Fruit fly (Drosophila melanogaster) whole organism, embryonic: Measurements from ENCODE around the gene Lrch.

ENCODE experiments used
- Bteb2 ChIP-seq: fragments of 200-800 bp; sonication (Bioruptor generic); optimal IDR thresholded peaks from 2 replicates; lab custom pipeline; 2016; ENCODE audit warnings: missing biosample characterization, missing genetic modification characterization
- CG10979 ChIP-seq: fragments of 200-800 bp; sonication (Bioruptor generic); optimal IDR thresholded peaks from 2 replicates; lab custom pipeline; 2018; ENCODE audit warnings: missing biosample characterization, mild to moderate bottlenecking, missing genetic modification characterization, moderate library complexity
- CG11504 ChIP-seq: fragments of 200-800 bp; sonication (Bioruptor generic); optimal IDR thresholded peaks from 3 replicates; lab custom pipeline; 2019; ENCODE audit warnings: missing biosample characterization, mild to moderate bottlenecking, missing genetic modification characterization, moderate library complexity
- CG1233 ChIP-seq: fragments of 200-800 bp; sonication (Bioruptor generic); optimal IDR thresholded peaks from 4 replicates; lab custom pipeline; 2018; ENCODE audit warnings: missing biosample characterization, mild to moderate bottlenecking, missing genetic modification characterization
- CG15514 ChIP-seq: fragments of 200-800 bp; sonication (Bioruptor generic); optimal IDR thresholded peaks from 3 replicates; lab custom pipeline; 2017; ENCODE audit warnings: missing biosample characterization, missing genetic modification characterization, mild to moderate bottlenecking, moderate library complexity, missing genetic modification reagents
- CG1602 ChIP-seq: fragments of 200-800 bp; sonication (Bioruptor generic); optimal IDR thresholded peaks from 3 replicates; lab custom pipeline; 2016; ENCODE audit warnings: missing biosample characterization, missing genetic modification characterization
- CG16779 ChIP-seq: fragments of 200-800 bp; sonication (Bioruptor generic); IDR thresholded peaks from 2 replicates; pipeline ENCODE4 v1.3.6; 2022; ENCODE audit warnings: missing biosample characterization, missing genetic modification characterization
- CG30431 ChIP-seq: fragments of 200-800 bp; sonication (Bioruptor generic); optimal IDR thresholded peaks from 2 replicates; lab custom pipeline; 2017; ENCODE audit warnings: missing biosample characterization, missing genetic modification characterization
- CG4707 ChIP-seq: fragments of 200-800 bp; sonication (Bioruptor generic); optimal IDR thresholded peaks from 2 replicates; lab custom pipeline; 2018; ENCODE audit warnings: missing biosample characterization, mild to moderate bottlenecking, missing genetic modification characterization, moderate library complexity
- CG5245 ChIP-seq: fragments of 200-800 bp; sonication (Bioruptor generic); optimal IDR thresholded peaks from 3 replicates; lab custom pipeline; 2016; ENCODE audit warnings: missing biosample characterization, missing genetic modification characterization
- CG6254 ChIP-seq: fragments of 200-800 bp; sonication (Bioruptor generic); optimal IDR thresholded peaks from 3 replicates; lab custom pipeline; 2017; ENCODE audit warnings: mild to moderate bottlenecking, missing biosample characterization, missing genetic modification reagents, missing genetic modification characterization
- CG6689 ChIP-seq: fragments of 200-800 bp; sonication (Bioruptor generic); IDR thresholded peaks from 2 replicates; pipeline ENCODE4 v1.3.6; 2022; ENCODE audit warnings: missing biosample characterization, missing genetic modification characterization
- CG8281 ChIP-seq: fragments of 200-800 bp; sonication (Bioruptor generic); optimal IDR thresholded peaks from 2 replicates; lab custom pipeline; 2018; ENCODE audit warnings: missing biosample characterization, mild to moderate bottlenecking, missing genetic modification characterization, moderate library complexity
- CG8944 ChIP-seq: fragments of 200-800 bp; sonication (Bioruptor generic); optimal IDR thresholded peaks from 3 replicates; lab custom pipeline; 2016; ENCODE audit warnings: missing biosample characterization, missing genetic modification characterization
- D ChIP-seq, 2 experiments: fragments of 200-800 bp in 1 of 2; fragments of >200 bp in 1 of 2; sonication (Bioruptor generic) in 1 of 2; optimal IDR thresholded peaks; 2 replicates in 1 of 2; 3 replicates in 1 of 2; lab custom pipeline; 2017; ENCODE audit warnings: mild to moderate bottlenecking in 1 of 2, missing biosample characterization in 1 of 2, missing genetic modification characterization in 1 of 2, missing genetic modification reagents in 1 of 2
- Dad ChIP-seq: fragments of 200-800 bp; sonication (Bioruptor generic); optimal IDR thresholded peaks from 3 replicates; lab custom pipeline; 2016; ENCODE audit warnings: missing biosample characterization, missing genetic modification characterization
- Doc3 ChIP-seq: fragments of 200-800 bp; sonication (Bioruptor generic); IDR thresholded peaks from 3 replicates; pipeline ENCODE4 v1.3.6; 2022; ENCODE audit warnings: missing biosample characterization, missing genetic modification characterization; ENCODE audit not compliant: partially characterized antibody
- Eip74EF ChIP-seq, 2 experiments: fragments of 200-800 bp in 1 of 2; fragments of >200 bp in 1 of 2; sonication (Bioruptor generic) in 1 of 2; optimal IDR thresholded peaks; 2 replicates each; lab custom pipeline; 2017 to 2019; ENCODE audit warnings: missing biosample characterization in 2 of 2, missing genetic modification characterization in 2 of 2, mild to moderate bottlenecking in 1 of 2, moderate library complexity in 1 of 2
- Hr78 ChIP-seq, 2 experiments: fragments of 200-800 bp in 1 of 2; fragments of >200 bp in 1 of 2; sonication (Bioruptor generic) in 1 of 2; optimal IDR thresholded peaks; 2 replicates each; lab custom pipeline; 2017 to 2019; ENCODE audit warnings: missing biosample characterization in 2 of 2, missing genetic modification characterization in 2 of 2, mild to moderate bottlenecking in 1 of 2, moderate library complexity in 1 of 2
- Jarid2 ChIP-seq: fragments of 200-800 bp; sonication (Bioruptor generic); optimal IDR thresholded peaks from 3 replicates; lab custom pipeline; 2017; ENCODE audit warnings: mild to moderate bottlenecking, missing biosample characterization, missing genetic modification reagents, missing genetic modification characterization
- Mes4 ChIP-seq: fragments of 200-800 bp; sonication (Bioruptor generic); optimal IDR thresholded peaks from 2 replicates; lab custom pipeline; 2016; ENCODE audit warnings: missing biosample characterization, missing genetic modification characterization
- Ptx1 ChIP-seq: fragments of 200-800 bp; sonication (Bioruptor generic); IDR thresholded peaks from 2 replicates; pipeline ENCODE4 v1.3.6; 2022; ENCODE audit warnings: missing biosample characterization, missing genetic modification characterization
- Scr ChIP-seq: fragments of 200-800 bp; sonication (Bioruptor generic); IDR thresholded peaks from 2 replicates; pipeline ENCODE4 v1.3.6; 2022; ENCODE audit warnings: missing biosample characterization, missing genetic modification characterization; ENCODE audit not compliant: partially characterized antibody
- az2 ChIP-seq: fragments of 200-800 bp; sonication (Bioruptor generic); optimal IDR thresholded peaks from 3 replicates; lab custom pipeline; 2016; ENCODE audit warnings: missing biosample characterization, missing genetic modification characterization
- bcd ChIP-seq: fragments of 200-800 bp; sonication (Bioruptor generic); optimal IDR thresholded peaks from 2 replicates; lab custom pipeline; 2017; ENCODE audit warnings: missing biosample characterization, mild to moderate bottlenecking, missing genetic modification characterization
- cad ChIP-seq: fragments of >200 bp; optimal IDR thresholded peaks from 2 replicates; lab custom pipeline; 2017; ENCODE audit warnings: missing biosample characterization, missing genetic modification characterization
- crp ChIP-seq, 2 experiments: fragments of 200-800 bp; sonication (Bioruptor generic); optimal IDR thresholded peaks; 2 replicates in 1 of 2; 3 replicates in 1 of 2; lab custom pipeline; 2017; ENCODE audit warnings: missing biosample characterization in 2 of 2, missing genetic modification characterization in 2 of 2, mild to moderate bottlenecking in 1 of 2, moderate library complexity in 1 of 2
- dmrt99B ChIP-seq: fragments of 200-800 bp; sonication (Bioruptor generic); optimal IDR thresholded peaks from 2 replicates; lab custom pipeline; 2018; ENCODE audit warnings: missing biosample characterization, mild to moderate bottlenecking, missing genetic modification characterization, moderate library complexity
- exex ChIP-seq: fragments of 200-800 bp; sonication (Bioruptor generic); optimal IDR thresholded peaks from 4 replicates; lab custom pipeline; 2018; ENCODE audit warnings: missing biosample characterization, mild to moderate bottlenecking, missing genetic modification characterization, moderate library complexity
- fd102C ChIP-seq: fragments of 200-800 bp; sonication (Bioruptor generic); optimal IDR thresholded peaks from 2 replicates; lab custom pipeline; 2018; ENCODE audit warnings: missing biosample characterization, mild to moderate bottlenecking, missing genetic modification characterization, moderate library complexity
- gem ChIP-seq: fragments of 200-800 bp; sonication (Bioruptor generic); optimal IDR thresholded peaks from 2 replicates; lab custom pipeline; 2019; ENCODE audit warnings: missing biosample characterization, mild to moderate bottlenecking, missing genetic modification characterization, moderate library complexity
- h ChIP-seq: fragments of >200 bp; optimal IDR thresholded peaks from 2 replicates; lab custom pipeline; 2017
- ind ChIP-seq: fragments of 200-800 bp; sonication (Bioruptor generic); optimal IDR thresholded peaks from 3 replicates; lab custom pipeline; 2016; ENCODE audit warnings: missing biosample characterization, missing genetic modification characterization
- insv ChIP-seq, 2 experiments: fragments of 200-800 bp; sonication (Bioruptor generic); optimal IDR thresholded peaks; 3 replicates each; lab custom pipeline; 2016 to 2018; ENCODE audit warnings: missing biosample characterization in 2 of 2, missing genetic modification characterization in 2 of 2
- jing ChIP-seq: fragments of 200-800 bp; sonication (Bioruptor generic); optimal IDR thresholded peaks from 2 replicates; lab custom pipeline; 2018; ENCODE audit warnings: missing biosample characterization, mild to moderate bottlenecking, missing genetic modification characterization
- lbe ChIP-seq: fragments of 200-800 bp; sonication (Bioruptor generic); optimal IDR thresholded peaks from 2 replicates; lab custom pipeline; 2016; ENCODE audit warnings: missing biosample characterization, mild to moderate bottlenecking, missing genetic modification characterization
- lola ChIP-seq, 3 experiments: fragments of >200 bp in 2 of 3; fragments of 200-800 bp in 1 of 3; sonication (Bioruptor generic) in 1 of 3; optimal IDR thresholded peaks; 2 replicates each; lab custom pipeline; 2017 to 2019; ENCODE audit warnings: missing biosample characterization in 3 of 3, missing genetic modification characterization in 3 of 3, mild to moderate bottlenecking in 1 of 3, moderate library complexity in 1 of 3
- mld ChIP-seq: fragments of 200-800 bp; sonication (Bioruptor generic); IDR thresholded peaks from 3 replicates; pipeline ENCODE4 v1.3.6; 2022; ENCODE audit warnings: missing biosample characterization, missing genetic modification characterization; ENCODE audit not compliant: partially characterized antibody
- nerfin-2 ChIP-seq: fragments of 200-800 bp; sonication (Bioruptor generic); IDR thresholded peaks from 2 replicates; pipeline ENCODE4 v1.3.6; 2022; ENCODE audit warnings: missing biosample characterization, missing genetic modification characterization; ENCODE audit not compliant: partially characterized antibody
- nmo ChIP-seq: fragments of 200-800 bp; sonication (Bioruptor generic); optimal IDR thresholded peaks from 2 replicates; lab custom pipeline; 2018; ENCODE audit warnings: missing biosample characterization, mild to moderate bottlenecking, missing genetic modification characterization, moderate library complexity
- nom ChIP-seq: fragments of 200-800 bp; sonication (Bioruptor generic); optimal IDR thresholded peaks from 2 replicates; lab custom pipeline; 2017; ENCODE audit warnings: missing biosample characterization, missing genetic modification characterization, mild to moderate bottlenecking, moderate library complexity, missing genetic modification reagents
- onecut ChIP-seq: fragments of 200-800 bp; sonication (Bioruptor generic); IDR thresholded peaks from 2 replicates; pipeline ENCODE4 v1.3.6; 2022; ENCODE audit warnings: missing biosample characterization, missing genetic modification characterization
- pan ChIP-seq, 4 experiments: fragments of >200 bp in 3 of 4; fragments of 200-800 bp in 1 of 4; sonication (Bioruptor generic) in 1 of 4; optimal IDR thresholded peaks in 3 of 4; IDR thresholded peaks in 1 of 4; 2 replicates each; pipeline versions ENCODE4 v1.3.6 to Lab custom; 2017 to 2022; ENCODE audit warnings: missing biosample characterization in 2 of 4, missing genetic modification characterization in 2 of 4, mixed read lengths in 1 of 4
- sqz ChIP-seq: fragments of 200-800 bp; sonication (Bioruptor generic); optimal IDR thresholded peaks from 3 replicates; lab custom pipeline; 2018; ENCODE audit warnings: missing biosample characterization, mild to moderate bottlenecking, missing genetic modification characterization
- tup ChIP-seq: fragments of 200-800 bp; sonication (Bioruptor generic); optimal IDR thresholded peaks from 2 replicates; lab custom pipeline; 2016; ENCODE audit warnings: missing biosample characterization, mild to moderate bottlenecking, missing genetic modification characterization, moderate library complexity
- tx ChIP-seq: fragments of 200-800 bp; sonication (Bioruptor generic); optimal IDR thresholded peaks from 2 replicates; lab custom pipeline; 2016; ENCODE audit warnings: missing biosample characterization, missing genetic modification characterization
- zen ChIP-seq: fragments of 200-800 bp; sonication (Bioruptor generic); optimal IDR thresholded peaks from 3 replicates; lab custom pipeline; 2018; ENCODE audit warnings: missing biosample characterization, mild to moderate bottlenecking, missing genetic modification characterization, moderate library complexity

The Lrch gene

DNA sequence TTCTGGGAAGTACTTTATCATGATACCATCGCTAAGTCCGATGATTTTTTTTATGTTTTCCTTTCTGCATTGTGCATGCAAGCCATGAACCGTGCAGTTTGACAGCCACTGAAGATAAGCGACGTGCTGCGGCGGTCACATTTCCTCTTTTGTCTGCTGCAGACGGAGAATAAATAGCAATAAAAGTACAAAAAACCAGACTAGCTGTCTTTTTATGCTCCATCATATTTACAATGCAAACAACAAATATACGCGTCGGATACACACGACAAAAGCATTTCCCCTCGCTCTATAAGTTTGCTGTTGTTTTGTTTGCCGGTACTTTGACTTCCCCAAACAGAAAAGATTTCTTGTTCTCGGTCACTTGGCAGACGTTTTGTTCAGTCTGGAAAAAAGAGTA is 4.1 kb downstream of the Lrch start (continued):
- TF ChIP-seq nerfin-2 (GFP tag; lab: Robert Waterston, UW) (no peak), CG8281 (tag; lab: Kevin White, UChicago) (peak; percentile 41), tup (GFP tag; lab: Kevin White, UChicago) (peak; percentile 64), ind (no peak), exex (tag; lab: Kevin White, UChicago) (no peak), bcd (GFP tag; lab: Kevin White, UChicago) (peak; percentile 75), nom (peak; percentile 74), Scr (no peak), h (lab: Kevin White, UChicago) (no peak), CG10979 (peak; percentile 70), Mes4 (GFP tag; lab: Kevin White, UChicago) (peak; percentile 80), Bteb2 (GFP tag; lab: Kevin White, UChicago) (no peak), insv (GFP tag; optimal IDR thresholded peaks at IDR 0.05; lab: Kevin White, UChicago) (no peak), CG5245 (peak; percentile 57), nmo (GFP tag; lab: Kevin White, UChicago) (peak; percentile 15), CG16779 (0 out of 2 replicates have a peak, but pooled peaks have one; percentile 34), Doc3 (GFP tag; lab: Robert Waterston, UW) (no peak), Ptx1 (peak; percentile 35; the same call in 1 of the 2 replicates), Dad (GFP tag; lab: Kevin White, UChicago) (peak; percentile 38), jing (GFP tag; lab: Kevin White, UChicago) (peak; percentile 58), CG11504 (peak; percentile 61), Eip74EF (GFP tag; optimal IDR thresholded peaks at IDR 0.05; lab: Kevin White, UChicago) (peak in 1 of 2 experiments; percentile 46), mld (GFP tag; lab: Robert Waterston, UW) (no peak), CG4707 (GFP tag; lab: Kevin White, UChicago) (peak; percentile 87), pan (optimal IDR thresholded peaks at IDR 0.05; lab: Kevin White, UChicago) (no peak), pan (GFP tag; optimal IDR thresholded peaks at IDR 0.05 in 1 of 2, IDR thresholded peaks at IDR 0.05 in 1 of 2) (peak in 1 of 2 experiments; percentile 62), CG15514 (GFP tag; lab: Kevin White, UChicago) (peak; percentile 22), CG6689 (GFP tag; lab: Robert Waterston, UW) (peak; percentile 68), CG1602 (GFP tag; lab: Kevin White, UChicago) (peak; percentile 71), sqz (GFP tag; lab: Kevin White, UChicago) (peak; percentile 83), az2 (peak; percentile 16), onecut (peak; percentile 72), Jarid2 (peak; percentile 54), Hr78 (GFP tag; optimal IDR thresholded peaks at IDR 0.05; lab: Kevin White, UChicago) (peak in 1 of 2 experiments; percentile 30), dmrt99B (tag; lab: Kevin White, UChicago) (peak; percentile 63), CG8944 (GFP tag; lab: Kevin White, UChicago) (peak; percentile 23), CG6254 (GFP tag; lab: Kevin White, UChicago) (peak; percentile 81), D (optimal IDR thresholded peaks at IDR 0.05; lab: Kevin White, UChicago) (no peak), D (GFP tag; optimal IDR thresholded peaks at IDR 0.05; lab: Kevin White, UChicago) (peak; percentile 88), cad (GFP tag; lab: Kevin White, UChicago) (peak; percentile 42), tx (GFP tag; lab: Kevin White, UChicago) (peak; percentile 48), lola (GFP tag; optimal IDR thresholded peaks at IDR 0.05; lab: Kevin White, UChicago) (peak in 1 of 3 experiments; percentile 52), fd102C (GFP tag; lab: Kevin White, UChicago) (peak; percentile 72), CG30431 (GFP tag; lab: Kevin White, UChicago) (peak; percentile 74), crp (GFP tag; optimal IDR thresholded peaks at IDR 0.05; lab: Kevin White, UChicago) (peak in 1 of 2 experiments; percentile 18), gem (tag; lab: Kevin White, UChicago) (peak; percentile 76), lbe (GFP tag; lab: Kevin White, UChicago) (no peak), CG1233 (GFP tag; lab: Kevin White, UChicago) (peak; percentile 77), zen (tag; lab: Kevin White, UChicago) (peak; percentile 42)
